Fruit fly (Drosophila melanogaster): ENCODE data around the gene mamo.

The mamo gene

dm6 chrX:13830029-13830428, 160.3 kb downstream of the mamo start, which contains the start of gene jub:
Gene jub, minus strand, starts transcription at chrX:13830317.
- TF ChIP-seq CG9797 (GFP tag; optimal IDR thresholded peaks at IDR 0.05) (peak; percentile 68), Fer3 (tag; optimal IDR thresholded peaks at IDR 0.05) (no peak), Adf1 (GFP tag; IDR thresholded peaks at IDR 0.05) (no peak), Ets97D (GFP tag; optimal IDR thresholded peaks at IDR 0.05) (peak; percentile 18), tup (GFP tag; optimal IDR thresholded peaks at IDR 0.05) (no peak), chif (GFP tag; optimal IDR thresholded peaks at IDR 0.05) (no peak), Dp (GFP tag; optimal IDR thresholded peaks at IDR 0.05) (peak; percentile 46), lov (optimal IDR thresholded peaks at IDR 0.05) (no peak), lov (GFP tag; IDR thresholded peaks at IDR 0.05) (no peak), ham (GFP tag; IDR thresholded peaks at IDR 0.05) (no peak), MESR4 (GFP tag; optimal IDR thresholded peaks at IDR 0.05) (peak; percentile 94), CG14014 (GFP tag; IDR thresholded peaks at IDR 0.05) (no peak), CG18262 (tag; optimal IDR thresholded peaks at IDR 0.05) (no peak), stwl (tag; optimal IDR thresholded peaks at IDR 0.05) (peak; percentile 85), C15 (GFP tag; IDR thresholded peaks at IDR 0.05) (no peak), CG30020 (tag; optimal IDR thresholded peaks at IDR 0.05) (peak; percentile 39), her (GFP tag; optimal IDR thresholded peaks at IDR 0.05) (no peak), CG4854 (GFP tag; optimal IDR thresholded peaks at IDR 0.05) (no peak), kah (GFP tag; optimal IDR thresholded peaks at IDR 0.05) (no peak), MBD-R2 (GFP tag; IDR thresholded peaks at IDR 0.05) (peak; percentile 68), HmgD (GFP tag; optimal IDR thresholded peaks at IDR 0.05) (no peak), PHDP (tag; optimal IDR thresholded peaks at IDR 0.05) (no peak), Tbp (GFP tag; optimal IDR thresholded peaks at IDR 0.05) (no peak), Scr (GFP tag; IDR thresholded peaks at IDR 0.05; ENCODE audit: partially characterized antibody) (peak; percentile 38), row (GFP tag; IDR thresholded peaks at IDR 0.05) (no peak), CG14860 (GFP tag; IDR thresholded peaks at IDR 0.05; ENCODE audit: partially characterized antibody) (no peak), CG4617 (GFP tag; optimal IDR thresholded peaks at IDR 0.05; ENCODE audit: borderline replicate concordance) (peak; percentile 98), Hr51 (GFP tag; optimal IDR thresholded peaks at IDR 0.05) (no peak), YL-1 (GFP tag; optimal IDR thresholded peaks at IDR 0.05) (peak; percentile 75), Hmr (GFP tag; optimal IDR thresholded peaks at IDR 0.05) (no peak), zen2 (GFP tag; IDR thresholded peaks at IDR 0.05; ENCODE audit: partially characterized antibody) (no peak), pan (optimal IDR thresholded peaks at IDR 0.05) (no peak), pan (GFP tag; optimal IDR thresholded peaks at IDR 0.05 in 1 of 2, IDR thresholded peaks at IDR 0.05 in 1 of 2) (no peak), nerfin-2 (GFP tag; IDR thresholded peaks at IDR 0.05; ENCODE audit: partially characterized antibody) (no peak), slou (GFP tag; optimal IDR thresholded peaks at IDR 0.05) (no peak), dimm (GFP tag; IDR thresholded peaks at IDR 0.05) (no peak), Ada2b (GFP tag; IDR thresholded peaks at IDR 0.05) (no peak), Spps (tag; optimal IDR thresholded peaks at IDR 0.05) (no peak), trem (tag; optimal IDR thresholded peaks at IDR 0.05) (peak; percentile 5), tio (GFP tag; optimal IDR thresholded peaks at IDR 0.05) (no peak), CG6854 (GFP tag; optimal IDR thresholded peaks at IDR 0.05) (no peak), sisA (GFP tag; IDR thresholded peaks at IDR 0.05) (no peak), Hsf (GFP tag; optimal IDR thresholded peaks at IDR 0.05) (no peak), ind (GFP tag; optimal IDR thresholded peaks at IDR 0.05) (no peak), BtbVII (GFP tag; optimal IDR thresholded peaks at IDR 0.05) (no peak), CG10267 (tag; optimal IDR thresholded peaks at IDR 0.05) (peak; percentile 11), Rfx (GFP tag; IDR thresholded peaks at IDR 0.05) (no peak), CG6175 (GFP tag; IDR thresholded peaks at IDR 0.05) (no peak), Sin3A (optimal IDR thresholded peaks at IDR 0.05) (peak; percentile 26), CG6791 (GFP tag; IDR thresholded peaks at IDR 0.05; ENCODE audit: partially characterized antibody) (no peak), nom (GFP tag; optimal IDR thresholded peaks at IDR 0.05) (peak; percentile 1), kni (GFP tag; optimal IDR thresholded peaks at IDR 0.05) (no peak)

All from whole organism, embryonic.